Fruit fly (Drosophila melanogaster): Measurements from ENCODE around the gene CG31404.

DNA sequence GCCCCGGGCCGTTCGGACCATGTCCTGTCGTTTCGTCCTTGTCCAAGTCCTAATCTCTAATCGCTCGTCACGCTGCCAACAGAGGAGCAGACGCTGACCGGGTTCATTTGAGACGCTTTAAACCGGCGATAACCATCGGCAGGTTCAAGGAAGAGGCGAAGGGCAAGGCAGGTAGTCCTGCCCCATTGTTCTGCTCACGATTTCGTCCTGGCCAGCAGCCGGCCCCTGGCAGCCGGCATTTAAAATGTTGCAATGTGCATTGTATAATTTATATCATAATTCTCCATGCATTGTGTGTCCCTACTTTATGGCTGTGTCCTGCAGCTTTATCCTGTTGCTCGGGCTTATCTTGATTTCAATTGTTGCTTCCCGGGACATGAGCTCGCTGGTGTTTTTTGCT lies 30.6 kb downstream of the CG31404 start:
- TF ChIP-seq ovo (GFP tag; optimal IDR thresholded peaks at IDR 0.05) (no peak), CG12768 (GFP tag; optimal IDR thresholded peaks at IDR 0.05) (no peak), toe (GFP tag; optimal IDR thresholded peaks at IDR 0.05) (no peak), CG5204 (GFP tag; optimal IDR thresholded peaks at IDR 0.05) (no peak), CG1620 (GFP tag; optimal IDR thresholded peaks at IDR 0.05) (no peak), tj (GFP tag; optimal IDR thresholded peaks at IDR 0.05) (no peak), CG11617 (GFP tag; optimal IDR thresholded peaks at IDR 0.05) (no peak)

Measured in whole organism, adult.